Fruit fly (Drosophila melanogaster) whole organism, embryonic: ENCODE results near the gene CG11350.

Source experiments
- Aef1 ChIP-seq: fragments of 200-800 bp; sonication (Bioruptor generic); IDR thresholded peaks from 3 replicates; pipeline ENCODE4 v1.3.6; 2022; ENCODE audit warnings: missing biosample characterization, missing genetic modification characterization
- Atf6 ChIP-seq: fragments of 200-800 bp; sonication (Bioruptor generic); IDR thresholded peaks from 2 replicates; pipeline ENCODE4 v1.3.6; 2022; ENCODE audit warnings: missing biosample characterization, missing genetic modification characterization
- Awh ChIP-seq: fragments of 200-800 bp; sonication (Bioruptor generic); IDR thresholded peaks from 2 replicates; pipeline ENCODE4, ENCODE4 v1.3.6; 2022; ENCODE audit warnings: missing biosample characterization, missing genetic modification characterization
- Bteb2 ChIP-seq: fragments of 200-800 bp; sonication (Bioruptor generic); optimal IDR thresholded peaks from 2 replicates; lab custom pipeline; 2016; ENCODE audit warnings: missing biosample characterization, missing genetic modification characterization
- CG10147 ChIP-seq: fragments of 200-800 bp; sonication (Bioruptor generic); optimal IDR thresholded peaks from 2 replicates; lab custom pipeline; 2019; ENCODE audit warnings: missing biosample characterization, mild to moderate bottlenecking, missing genetic modification characterization, moderate library complexity
- CG10959 ChIP-seq: fragments of 200-800 bp; sonication (Bioruptor generic); IDR thresholded peaks from 2 replicates; pipeline ENCODE4 v1.3.6; 2022; ENCODE audit warnings: missing biosample characterization, missing genetic modification characterization
- CG12219 ChIP-seq: fragments of 200-800 bp; sonication (Bioruptor generic); optimal IDR thresholded peaks from 3 replicates; lab custom pipeline; 2018; ENCODE audit warnings: missing biosample characterization, mild to moderate bottlenecking, missing genetic modification characterization
- CG12769 ChIP-seq: fragments of 200-800 bp; sonication (Bioruptor generic); optimal IDR thresholded peaks from 2 replicates; lab custom pipeline; 2019; ENCODE audit warnings: missing biosample characterization, mild to moderate bottlenecking, missing genetic modification characterization, moderate library complexity
- CG18262 ChIP-seq: fragments of 200-800 bp; optimal IDR thresholded peaks from 3 replicates; lab custom pipeline; 2019; ENCODE audit warnings: missing biosample characterization, mild to moderate bottlenecking, missing genetic modification characterization, moderate library complexity
- CG2120 ChIP-seq: fragments of 200-800 bp; sonication (Bioruptor generic); optimal IDR thresholded peaks from 3 replicates; lab custom pipeline; 2016; ENCODE audit warnings: missing biosample characterization, missing genetic modification characterization
- CG31441 ChIP-seq: fragments of 200-800 bp; sonication (Bioruptor generic); IDR thresholded peaks from 2 replicates; pipeline ENCODE4 v1.3.6; 2022; ENCODE audit warnings: missing biosample characterization, missing genetic modification characterization
- CG3281 ChIP-seq: fragments of 200-800 bp; sonication (Bioruptor generic); optimal IDR thresholded peaks from 3 replicates; lab custom pipeline; 2017; ENCODE audit warnings: missing biosample characterization, mild to moderate bottlenecking, missing genetic modification characterization
- CG34376 ChIP-seq: fragments of 200-800 bp; sonication (Bioruptor generic); optimal IDR thresholded peaks from 2 replicates; lab custom pipeline; 2018; ENCODE audit warnings: missing biosample characterization, mild to moderate bottlenecking, missing genetic modification characterization
- CG3995 ChIP-seq: fragments of 200-800 bp; sonication (Bioruptor generic); optimal IDR thresholded peaks from 3 replicates; lab custom pipeline; 2016; ENCODE audit warnings: missing biosample characterization, missing genetic modification characterization
- CG4424 ChIP-seq: fragments of 200-800 bp; sonication (Bioruptor generic); optimal IDR thresholded peaks from 3 replicates; lab custom pipeline; 2016; ENCODE audit warnings: missing biosample characterization, missing genetic modification characterization
- CG6272 ChIP-seq: fragments of 200-800 bp; sonication (Bioruptor generic); IDR thresholded peaks from 2 replicates; pipeline ENCODE4 v1.3.6; 2022; ENCODE audit warnings: missing biosample characterization, missing genetic modification characterization
- CG6689 ChIP-seq: fragments of 200-800 bp; sonication (Bioruptor generic); IDR thresholded peaks from 2 replicates; pipeline ENCODE4 v1.3.6; 2022; ENCODE audit warnings: missing biosample characterization, missing genetic modification characterization
- CG7786 ChIP-seq: fragments of 200-800 bp; sonication (Bioruptor generic); optimal IDR thresholded peaks from 2 replicates; lab custom pipeline; 2016; ENCODE audit warnings: missing biosample characterization, missing genetic modification characterization
- CG7839 ChIP-seq: fragments of 200-800 bp; sonication (Bioruptor generic); optimal IDR thresholded peaks from 3 replicates; lab custom pipeline; 2018; ENCODE audit warnings: missing biosample characterization, mild to moderate bottlenecking, missing genetic modification characterization, moderate library complexity
- CG8388 ChIP-seq: fragments of 200-800 bp; sonication (Bioruptor generic); optimal IDR thresholded peaks from 2 replicates; lab custom pipeline; 2019; ENCODE audit warnings: missing biosample characterization, mild to moderate bottlenecking, missing genetic modification characterization, moderate library complexity
- D19B ChIP-seq: fragments of 200-800 bp; sonication (Bioruptor generic); optimal IDR thresholded peaks from 2 replicates; lab custom pipeline; 2017; ENCODE audit warnings: missing biosample characterization, mild to moderate bottlenecking, missing genetic modification characterization
- ERR ChIP-seq: fragments of 200-800 bp; sonication (Bioruptor generic); optimal IDR thresholded peaks from 2 replicates; lab custom pipeline; 2016; ENCODE audit warnings: missing biosample characterization, missing genetic modification characterization
- Ets97D ChIP-seq: fragments of 200-800 bp; sonication (Bioruptor generic); optimal IDR thresholded peaks from 3 replicates; lab custom pipeline; 2016; ENCODE audit warnings: missing biosample characterization, missing genetic modification characterization
- Fer1 ChIP-seq: fragments of 200-800 bp; sonication (Bioruptor generic); optimal IDR thresholded peaks from 2 replicates; lab custom pipeline; 2017; ENCODE audit warnings: missing biosample characterization, mild to moderate bottlenecking, missing genetic modification characterization
- Fer2 ChIP-seq: fragments of 200-800 bp; sonication (Bioruptor generic); optimal IDR thresholded peaks from 2 replicates; lab custom pipeline; 2018; ENCODE audit warnings: missing biosample characterization, mild to moderate bottlenecking, missing genetic modification characterization, moderate library complexity
- Gsc ChIP-seq: fragments of 200-800 bp; sonication (Bioruptor generic); IDR thresholded peaks from 2 replicates; pipeline ENCODE4 v1.3.6; 2022; ENCODE audit warnings: missing biosample characterization, missing genetic modification characterization
- HLH54F ChIP-seq: fragments of 200-800 bp; sonication (Bioruptor generic); optimal IDR thresholded peaks from 3 replicates; lab custom pipeline; 2016; ENCODE audit warnings: missing biosample characterization, missing genetic modification characterization
- Hand ChIP-seq: fragments of 200-800 bp; sonication (Bioruptor generic); optimal IDR thresholded peaks from 2 replicates; lab custom pipeline; 2017; ENCODE audit warnings: mild to moderate bottlenecking, missing biosample characterization, missing genetic modification reagents, missing genetic modification characterization
- Hmx ChIP-seq: fragments of 200-800 bp; sonication (Bioruptor generic); optimal IDR thresholded peaks from 2 replicates; lab custom pipeline; 2016; ENCODE audit warnings: missing biosample characterization, missing genetic modification characterization
- Hr51 ChIP-seq, 2 experiments: fragments of 200-800 bp; sonication (Bioruptor generic); optimal IDR thresholded peaks; 2 replicates in 1 of 2; 3 replicates in 1 of 2; lab custom pipeline; 2016 to 2018; ENCODE audit warnings: missing biosample characterization in 2 of 2, missing genetic modification characterization in 2 of 2, mild to moderate bottlenecking in 1 of 2, moderate library complexity in 1 of 2
- MBD-R2 ChIP-seq: fragments of 200-800 bp; sonication (Bioruptor generic); IDR thresholded peaks from 2 replicates; pipeline ENCODE4 v1.3.6; 2022; ENCODE audit warnings: missing biosample characterization, missing genetic modification characterization
- Med ChIP-seq: fragments of 200-800 bp; sonication (Bioruptor generic); peaks from one replicate; lab custom pipeline; 2016; ENCODE audit warnings: missing biosample characterization, missing genetic modification characterization, mild to moderate bottlenecking, inconsistent platforms, moderate library complexity
- Opbp ChIP-seq: fragments of 200-800 bp; sonication (Bioruptor generic); IDR thresholded peaks from 3 replicates; pipeline ENCODE4 v1.3.6; 2022; ENCODE audit warnings: missing biosample characterization, missing genetic modification characterization; ENCODE audit not compliant: partially characterized antibody
- Six4 ChIP-seq: fragments of 200-800 bp; sonication (Bioruptor generic); optimal IDR thresholded peaks from 2 replicates; lab custom pipeline; 2016; ENCODE audit warnings: missing biosample characterization, missing genetic modification characterization
- Sry-β ChIP-seq: fragments of 200-800 bp; sonication (Bioruptor generic); optimal IDR thresholded peaks from 2 replicates; lab custom pipeline; 2018; ENCODE audit warnings: missing biosample characterization, mild to moderate bottlenecking, missing genetic modification characterization, moderate library complexity
- ab ChIP-seq: fragments of 200-800 bp; sonication (Bioruptor generic); optimal IDR thresholded peaks from 2 replicates; lab custom pipeline; 2016; ENCODE audit warnings: missing biosample characterization, missing genetic modification characterization
- bcd ChIP-seq: fragments of 200-800 bp; sonication (Bioruptor generic); optimal IDR thresholded peaks from 2 replicates; lab custom pipeline; 2017; ENCODE audit warnings: missing biosample characterization, mild to moderate bottlenecking, missing genetic modification characterization
- chinmo ChIP-seq: fragments of 200-800 bp; sonication (Bioruptor generic); IDR thresholded peaks from 4 replicates; pipeline ENCODE4 v1.3.6; 2022; ENCODE audit warnings: missing biosample characterization, missing genetic modification characterization; ENCODE audit not compliant: partially characterized antibody
- crc ChIP-seq: fragments of 200-800 bp; sonication (Bioruptor generic); optimal IDR thresholded peaks from 2 replicates; lab custom pipeline; 2016; ENCODE audit warnings: missing biosample characterization, missing genetic modification characterization
- dm ChIP-seq: fragments of 200-800 bp; sonication (Bioruptor generic); optimal IDR thresholded peaks from 3 replicates; lab custom pipeline; 2016; ENCODE audit warnings: missing biosample characterization, missing genetic modification characterization
- dysf ChIP-seq: fragments of 200-800 bp; sonication (Bioruptor generic); IDR thresholded peaks from 3 replicates; pipeline ENCODE4 v1.3.6; 2022; ENCODE audit warnings: missing biosample characterization, missing genetic modification characterization
- gt ChIP-seq: fragments of 200-800 bp; sonication (Bioruptor generic); IDR thresholded peaks from 2 replicates; pipeline ENCODE4 v1.3.6; 2022; ENCODE audit warnings: missing biosample characterization, missing genetic modification characterization
- jumu ChIP-seq: fragments of 200-800 bp; sonication (Bioruptor generic); optimal IDR thresholded peaks from 3 replicates; lab custom pipeline; 2016; ENCODE audit warnings: missing biosample characterization, missing genetic modification characterization
- ken ChIP-seq: fragments of 200-800 bp; sonication (Bioruptor generic); IDR thresholded peaks from 3 replicates; pipeline ENCODE4 v1.3.6; 2022; ENCODE audit warnings: missing biosample characterization, missing genetic modification characterization
- mam ChIP-seq: fragments of 200-800 bp; sonication (Bioruptor generic); optimal IDR thresholded peaks from 3 replicates; lab custom pipeline; 2016; ENCODE audit warnings: missing biosample characterization, missing genetic modification characterization
- onecut ChIP-seq: fragments of 200-800 bp; sonication (Bioruptor generic); IDR thresholded peaks from 2 replicates; pipeline ENCODE4 v1.3.6; 2022; ENCODE audit warnings: missing biosample characterization, missing genetic modification characterization
- otp ChIP-seq: fragments of 200-800 bp; sonication (Bioruptor generic); IDR thresholded peaks from 3 replicates; pipeline ENCODE4, ENCODE4 v1.3.6; 2022; ENCODE audit warnings: missing biosample characterization, missing genetic modification characterization
- p53 ChIP-seq: fragments of 200-800 bp; sonication (Bioruptor generic); optimal IDR thresholded peaks from 2 replicates; lab custom pipeline; 2016; ENCODE audit warnings: missing biosample characterization, missing genetic modification characterization
- peb ChIP-seq: fragments of 200-800 bp; sonication (Bioruptor generic); IDR thresholded peaks from 2 replicates; pipeline ENCODE4 v1.3.6; 2022; ENCODE audit warnings: missing biosample characterization, missing genetic modification characterization
- sens-2 ChIP-seq: fragments of 200-800 bp; sonication (Bioruptor generic); IDR thresholded peaks from 2 replicates; pipeline ENCODE4 v1.3.6; 2022; ENCODE audit warnings: missing biosample characterization, missing genetic modification characterization
- sim ChIP-seq: fragments of 200-800 bp; sonication (Bioruptor generic); IDR thresholded peaks from 2 replicates; pipeline ENCODE4 v1.3.6; 2022; ENCODE audit warnings: missing biosample characterization, missing genetic modification characterization
- sr ChIP-seq: fragments of 200-800 bp; sonication (Bioruptor generic); IDR thresholded peaks from 3 replicates; pipeline ENCODE4 v1.3.6; 2022; ENCODE audit warnings: missing biosample characterization, missing genetic modification characterization
- vfl ChIP-seq: fragments of 200-800 bp; sonication (Bioruptor generic); optimal IDR thresholded peaks from 2 replicates; lab custom pipeline; 2016; ENCODE audit warnings: missing biosample characterization, missing genetic modification characterization

CG11350 gene

DNA sequence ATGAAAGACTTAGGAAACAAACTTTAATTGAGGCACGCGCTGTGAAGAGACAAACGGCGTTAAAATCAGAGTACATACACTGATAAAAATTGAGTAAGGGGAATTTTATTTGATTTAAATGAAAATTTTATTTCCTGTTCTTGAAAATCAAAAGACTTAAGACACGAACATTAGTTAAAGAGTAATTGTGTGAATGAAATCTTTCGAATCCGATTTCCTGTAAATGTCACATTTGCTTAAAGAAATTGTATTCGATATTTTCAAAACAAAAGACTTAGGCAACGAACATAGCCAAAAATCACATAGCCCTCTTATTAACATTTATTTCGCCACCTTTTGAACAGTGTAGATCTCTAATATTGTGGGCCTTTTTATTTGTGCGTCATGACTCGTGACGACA lies 36.8 kb upstream of the CG11350 start (continued):
- TF ChIP-seq CG7786, result no peak
- TF ChIP-seq sr (GFP tag; lab: Robert Waterston, UW), result no peak
- peak; percentile 24 for TF ChIP-seq bcd (GFP tag; lab: Kevin White, UChicago)
- TF ChIP-seq HLH54F (GFP tag; lab: Kevin White, UChicago), result no peak
- peak; percentile 56 for TF ChIP-seq Fer1 (GFP tag; lab: Kevin White, UChicago)
- TF ChIP-seq Sry-β, result no peak
- TF ChIP-seq Aef1 (GFP tag; lab: Robert Waterston, UW), result 0 out of 3 replicates have a peak, but pooled peaks have one; percentile 12
- TF ChIP-seq dysf (GFP tag; lab: Robert Waterston, UW), result peak; percentile 66
- TF ChIP-seq CG6689, result peak; percentile 37; the same call in 1 of the 2 replicates
- peak; percentile 45 for TF ChIP-seq crc
- no peak for TF ChIP-seq Awh (GFP tag; lab: Robert Waterston, UW)
- no peak for TF ChIP-seq peb (GFP tag; lab: Robert Waterston, UW)
- no peak for TF ChIP-seq ab
- no peak for TF ChIP-seq CG4424 (GFP tag; lab: Kevin White, UChicago)
- TF ChIP-seq mam (GFP tag; lab: Kevin White, UChicago), result peak; percentile 57
- no peak for TF ChIP-seq gt (GFP tag; lab: Robert Waterston, UW)
- TF ChIP-seq CG10147 (GFP tag; lab: Kevin White, UChicago), result peak; percentile 57
- TF ChIP-seq D19B (GFP tag; lab: Kevin White, UChicago), result peak; percentile 46
- TF ChIP-seq Hand, result no peak
- no peak for TF ChIP-seq Opbp
- no peak for TF ChIP-seq dm (GFP tag; lab: Kevin White, UChicago)
- no peak for TF ChIP-seq Six4 (GFP tag; lab: Kevin White, UChicago)
- TF ChIP-seq ken, result no peak
- no peak for TF ChIP-seq CG34376 (GFP tag; lab: Kevin White, UChicago)
- TF ChIP-seq otp (GFP tag; lab: Robert Waterston, UW), result no peak
- no peak for TF ChIP-seq Bteb2 (GFP tag; lab: Kevin White, UChicago)
- no peak for TF ChIP-seq vfl
- no peak for TF ChIP-seq CG12219 (GFP tag; lab: Kevin White, UChicago)
- TF ChIP-seq onecut, result no peak
- no peak for TF ChIP-seq CG12769 (tag; lab: Kevin White, UChicago)
- no peak for TF ChIP-seq CG10959 (GFP tag; lab: Robert Waterston, UW)
- no peak for TF ChIP-seq CG8388 (GFP tag; lab: Kevin White, UChicago)
- 0 out of 2 replicates have a peak, but pooled peaks have one; percentile 26 for TF ChIP-seq CG31441 (GFP tag; lab: Robert Waterston, UW)
- TF ChIP-seq CG18262 (tag; lab: Kevin White, UChicago), result no peak
- no peak for TF ChIP-seq Ets97D (GFP tag; lab: Kevin White, UChicago)
- TF ChIP-seq ERR (GFP tag; lab: Kevin White, UChicago), result no peak
- no peak for TF ChIP-seq p53 (GFP tag; lab: Kevin White, UChicago)
- TF ChIP-seq CG3281, result peak; percentile 68
- no peak for TF ChIP-seq Atf6 (GFP tag; lab: Robert Waterston, UW)
- TF ChIP-seq CG2120 (GFP tag; lab: Kevin White, UChicago), result peak; percentile 11
- TF ChIP-seq jumu (GFP tag; lab: Kevin White, UChicago), result no peak
- TF ChIP-seq CG7839, result peak; percentile 46
- no peak for TF ChIP-seq Hr51 (GFP tag; optimal IDR thresholded peaks at IDR 0.05; lab: Kevin White, UChicago)
- no peak for TF ChIP-seq sim (GFP tag; lab: Robert Waterston, UW)
- TF ChIP-seq CG6272 (GFP tag; lab: Robert Waterston, UW), result no peak
- TF ChIP-seq Fer2, result no peak
- TF ChIP-seq CG3995, result no peak
- no peak for TF ChIP-seq Gsc
- no peak for TF ChIP-seq chinmo
- TF ChIP-seq sens-2 (GFP tag; lab: Robert Waterston, UW), result no peak
- TF ChIP-seq MBD-R2, result peak; percentile 33; the same call in 1 of the 2 replicates
- peak; percentile 23 for TF ChIP-seq Med
- TF ChIP-seq Hmx, result no peak
